Worm (Caenorhabditis elegans): ENCODE measurements around the gene crn-3.

- TF ChIP-seq fos-1 (tag; optimal IDR thresholded peaks at IDR 0.05) (no peak), ceh-82 (tag; optimal IDR thresholded peaks at IDR 0.05) (no peak), dve-1 (tag; optimal IDR thresholded peaks at IDR 0.05; ENCODE audit: insufficient read depth) (no peak), F49E8.2 (tag; optimal IDR thresholded peaks at IDR 0.05; ENCODE audit: borderline replicate concordance) (no peak), pha-4 (GFP tag; IDR thresholded peaks at IDR 0.05) (no peak), pha-4 (tag; optimal IDR thresholded peaks at IDR 0.05) (no peak), ama-1 (optimal IDR thresholded peaks at IDR 0.05) (no peak), pqm-1 (tag; optimal IDR thresholded peaks at IDR 0.05) (no peak), rbr-2 (tag; optimal IDR thresholded peaks at IDR 0.05) (no peak), nhr-237 (tag; optimal IDR thresholded peaks at IDR 0.05) (no peak), dpl-1 (GFP tag; optimal IDR thresholded peaks at IDR 0.05) (no peak), mdl-1 (tag; optimal IDR thresholded peaks at IDR 0.05) (no peak)
These were observed 10.2 kb downstream of the crn-3 start, which contains the start of gene C14A4.8 for ce11 chrII:10598039-10598438.

All from whole organism, L4 larva.